Fruit fly (Drosophila melanogaster): ENCODE measurements around the gene CG3961.
A peak's percentile ranks its signal among the peaks of the same experiment; 100 is the strongest.

Gene CG3961

dm6 chr3L:18870027-18870426, 20.3 kb downstream of the CG3961 start, which contains the start of gene Blos3 (continued):
- TF ChIP-seq Neu2 (GFP tag; optimal IDR thresholded peaks at IDR 0.05; ENCODE audit: borderline replicate concordance) (no peak), CG15601 (tag; optimal IDR thresholded peaks at IDR 0.05) (peak; percentile 6), ara (GFP tag; IDR thresholded peaks at IDR 0.05) (no peak), Fer2 (tag; optimal IDR thresholded peaks at IDR 0.05) (no peak), CG4328 (GFP tag; optimal IDR thresholded peaks at IDR 0.05) (peak; percentile 17), p53 (GFP tag; optimal IDR thresholded peaks at IDR 0.05) (peak; percentile 4), CG6791 (GFP tag; IDR thresholded peaks at IDR 0.05; ENCODE audit: partially characterized antibody) (no peak), Taf1 (GFP tag; IDR thresholded peaks at IDR 0.05) (no peak), hth (optimal IDR thresholded peaks at IDR 0.05) (no peak), lbe (GFP tag; optimal IDR thresholded peaks at IDR 0.05) (peak; percentile 65), jigr1 (GFP tag; IDR thresholded peaks at IDR 0.05) (no peak), CG2712 (tag; optimal IDR thresholded peaks at IDR 0.05) (peak; percentile 54), Abd-B (GFP tag; optimal IDR thresholded peaks at IDR 0.05) (peak; percentile 25), CG14014 (GFP tag; IDR thresholded peaks at IDR 0.05) (0 out of 2 replicates have a peak, but pooled peaks have one; percentile 10), CG2120 (GFP tag; optimal IDR thresholded peaks at IDR 0.05) (peak; percentile 71), ato (GFP tag; IDR thresholded peaks at IDR 0.05; ENCODE audit: partially characterized antibody) (no peak), onecut (GFP tag; IDR thresholded peaks at IDR 0.05) (no peak), CG9727 (GFP tag; optimal IDR thresholded peaks at IDR 0.05) (peak; percentile 32), Trl (optimal IDR thresholded peaks at IDR 0.05) (no peak), Trl (GFP tag; optimal IDR thresholded peaks at IDR 0.05) (peak; percentile 66), ttk (GFP tag; IDR thresholded peaks at IDR 0.05) (peak; percentile 25; the same call in 1 of the 2 replicates), CG4424 (GFP tag; optimal IDR thresholded peaks at IDR 0.05) (peak; percentile 29), crc (GFP tag; optimal IDR thresholded peaks at IDR 0.05) (peak; percentile 29), stwl (tag; optimal IDR thresholded peaks at IDR 0.05) (peak; percentile 72), CG3838 (GFP tag; optimal IDR thresholded peaks at IDR 0.05) (peak; percentile 16), tin (GFP tag; optimal IDR thresholded peaks at IDR 0.05) (peak; percentile 50), CG11085 (GFP tag; IDR thresholded peaks at IDR 0.05) (0 out of 2 replicates have a peak, but pooled peaks have one; percentile 27), CG17328 (GFP tag; IDR thresholded peaks at IDR 0.05) (peak; percentile 27; the same call in 1 of the 2 replicates), Med (GFP tag) (peak; percentile 93), CG9437 (GFP tag; optimal IDR thresholded peaks at IDR 0.05) (peak; percentile 13), yki (optimal IDR thresholded peaks at IDR 0.05) (no peak), CG6689 (GFP tag; IDR thresholded peaks at IDR 0.05) (peak; percentile 42; the same call in 1 of the 2 replicates), sc (optimal IDR thresholded peaks at IDR 0.05) (no peak), sc (GFP tag; optimal IDR thresholded peaks at IDR 0.05) (no peak), Doc2 (GFP tag; IDR thresholded peaks at IDR 0.05) (no peak), CG14667 (GFP tag; IDR thresholded peaks at IDR 0.05) (peak; percentile 4; the same call in 1 of the 2 replicates), Stat92E (GFP tag; optimal IDR thresholded peaks at IDR 0.05) (no peak), CG3726 (GFP tag; IDR thresholded peaks at IDR 0.05) (no peak), CG10147 (GFP tag; optimal IDR thresholded peaks at IDR 0.05) (no peak), CG34422 (GFP tag; IDR thresholded peaks at IDR 0.05) (peak; percentile 25; the same call in 1 of the 3 replicates), ken (GFP tag; IDR thresholded peaks at IDR 0.05) (peak; percentile 67; the same call in 1 of the 3 replicates), CG10267 (tag; optimal IDR thresholded peaks at IDR 0.05) (peak; percentile 36), CG16863 (GFP tag; optimal IDR thresholded peaks at IDR 0.05) (peak; percentile 50), CG10654 (GFP tag; optimal IDR thresholded peaks at IDR 0.05) (peak; percentile 20), CG17361 (GFP tag; IDR thresholded peaks at IDR 0.05) (0 out of 3 replicates have a peak, but pooled peaks have one; percentile 21), Gug (GFP tag; IDR thresholded peaks at IDR 0.05) (peak; percentile 38; the same call in 2 of the 4 replicates), dpn (GFP tag; optimal IDR thresholded peaks at IDR 0.05) (peak; percentile 43 to 56), cato (GFP tag; optimal IDR thresholded peaks at IDR 0.05; ENCODE audit: borderline replicate concordance) (peak; percentile 2), her (GFP tag; optimal IDR thresholded peaks at IDR 0.05) (peak; percentile 39), CG13287 (GFP tag; IDR thresholded peaks at IDR 0.05; ENCODE audit: partially characterized antibody) (peak; percentile 33; the same call in 1 of the 2 replicates), Pdp1 (GFP tag; optimal IDR thresholded peaks at IDR 0.05) (peak in 1 of 2 experiments; percentile 49)

Data from whole organism, embryonic.